Worm (Caenorhabditis elegans) whole organism, L3 larva: ENCODE measurements around the gene jhdm-1.
A peak's percentile ranks its signal among the peaks of the same experiment; 100 is the strongest.

Source experiments
- R02D3.7 ChIP-seq: fragments of 150-350 bp; optimal IDR thresholded peaks from 2 replicates; lab custom pipeline; 2014; ENCODE audit warnings: missing biosample characterization, missing genetic modification characterization
- ZK546.5 ChIP-seq: sonication (generic microtip); optimal IDR thresholded peaks from 2 replicates; lab custom pipeline; 2017; ENCODE audit warnings: missing biosample characterization, missing genetic modification characterization
- aly-2 ChIP-seq: fragments of 150-350 bp; optimal IDR thresholded peaks from 2 replicates; lab custom pipeline; 2014; ENCODE audit warnings: missing biosample characterization, missing genetic modification characterization
- ceh-16 ChIP-seq: sonication (generic microtip); optimal IDR thresholded peaks from 2 replicates; lab custom pipeline; 2017; ENCODE audit warnings: missing biosample characterization, missing genetic modification characterization
- ceh-28 ChIP-seq: fragments of 150-350 bp; optimal IDR thresholded peaks from 2 replicates; lab custom pipeline; 2014; ENCODE audit warnings: missing biosample characterization, missing genetic modification reagents, missing genetic modification characterization
- daf-12 ChIP-seq: fragments of 150-350 bp; optimal IDR thresholded peaks from 2 replicates; lab custom pipeline; 2014; ENCODE audit warnings: missing biosample characterization, missing genetic modification reagents, missing genetic modification characterization
- egl-27 ChIP-seq: sonication (generic microtip); optimal IDR thresholded peaks from 4 replicates; lab custom pipeline; 2017; ENCODE audit warnings: missing biosample characterization, missing genetic modification reagents, missing genetic modification characterization
- egl-5 ChIP-seq: fragments of 150-350 bp; optimal IDR thresholded peaks from 2 replicates; lab custom pipeline; 2017; ENCODE audit warnings: missing biosample characterization, missing genetic modification reagents, missing genetic modification characterization, inconsistent platforms
- elt-1 ChIP-seq: fragments of 150-350 bp; optimal IDR thresholded peaks from 2 replicates; lab custom pipeline; 2014; ENCODE audit warnings: missing biosample characterization, missing genetic modification characterization
- elt-2 ChIP-seq: sonication (generic microtip); optimal IDR thresholded peaks from 2 replicates; lab custom pipeline; 2016; ENCODE audit warnings: missing genetic modification reagents, mild to moderate bottlenecking, missing genetic modification characterization, missing compliant biosample characterization
- elt-3 ChIP-seq, 3 experiments: fragments of 150-350 bp in 1 of 3; sonication (generic microtip) in 2 of 3; optimal IDR thresholded peaks; 2 replicates in 2 of 3; 4 replicates in 1 of 3; lab custom pipeline; 2014 to 2017; ENCODE audit warnings: missing biosample characterization in 3 of 3, missing genetic modification characterization in 3 of 3
- eor-1 ChIP-seq, 2 experiments: fragments of 150-350 bp; optimal IDR thresholded peaks; 2 replicates each; lab custom pipeline; 2014 to 2018; ENCODE audit warnings: missing biosample characterization in 2 of 2, missing genetic modification characterization in 2 of 2
- fkh-10 ChIP-seq: sonication (generic microtip); optimal IDR thresholded peaks from 2 replicates; lab custom pipeline; 2017; ENCODE audit warnings: missing biosample characterization, missing genetic modification reagents, missing genetic modification characterization
- fkh-2 ChIP-seq: fragments of 150-350 bp; optimal IDR thresholded peaks from 2 replicates; lab custom pipeline; 2014; ENCODE audit warnings: missing biosample characterization, missing genetic modification reagents, missing genetic modification characterization
- fos-1 ChIP-seq: fragments of 150-350 bp; optimal IDR thresholded peaks from 2 replicates; lab custom pipeline; 2014; ENCODE audit warnings: missing biosample characterization, missing genetic modification characterization
- hmg-11 ChIP-seq: sonication (generic microtip); optimal IDR thresholded peaks from 2 replicates; lab custom pipeline; 2016; ENCODE audit warnings: missing genetic modification characterization, missing compliant biosample characterization
- jun-1 ChIP-seq: fragments of 150-350 bp; optimal IDR thresholded peaks from 2 replicates; lab custom pipeline; 2014; ENCODE audit warnings: missing biosample characterization, missing genetic modification reagents, missing genetic modification characterization
- lin-15B ChIP-seq: fragments of 150-350 bp; optimal IDR thresholded peaks from 2 replicates; lab custom pipeline; 2014; ENCODE audit warnings: missing biosample characterization, missing genetic modification characterization
- lin-39 ChIP-seq: fragments of 150-350 bp; optimal IDR thresholded peaks from 2 replicates; lab custom pipeline; 2018; ENCODE audit warnings: missing biosample characterization, missing genetic modification reagents, missing genetic modification characterization
- lsy-12 ChIP-seq: sonication (generic microtip); optimal IDR thresholded peaks from 2 replicates; lab custom pipeline; 2016; ENCODE audit warnings: mild to moderate bottlenecking, missing genetic modification characterization, missing compliant biosample characterization
- mdl-1 ChIP-seq: fragments of 150-350 bp; optimal IDR thresholded peaks from 2 replicates; lab custom pipeline; 2014; ENCODE audit warnings: missing biosample characterization, missing genetic modification characterization
- mml-1 ChIP-seq: fragments of 150-350 bp; sonication (generic microtip); optimal IDR thresholded peaks from 3 replicates; lab custom pipeline; 2014; ENCODE audit warnings: missing biosample characterization, missing genetic modification characterization
- nfya-1 ChIP-seq: sonication (generic microtip); optimal IDR thresholded peaks from 2 replicates; lab custom pipeline; 2017; ENCODE audit warnings: missing genetic modification characterization, mild to moderate bottlenecking, missing compliant biosample characterization, antibody characterized with exemption, moderate library complexity; ENCODE audit not compliant: insufficient read depth
- nhr-11 ChIP-seq: fragments of 150-350 bp; optimal IDR thresholded peaks from 2 replicates; lab custom pipeline; 2014; ENCODE audit warnings: missing biosample characterization, missing genetic modification characterization
- nhr-12 ChIP-seq: fragments of 150-350 bp; optimal IDR thresholded peaks from 2 replicates; lab custom pipeline; 2014; ENCODE audit warnings: missing biosample characterization, missing genetic modification characterization
- nhr-25 ChIP-seq: sonication (generic microtip); optimal IDR thresholded peaks from 2 replicates; lab custom pipeline; 2017; ENCODE audit warnings: missing biosample characterization, missing genetic modification characterization
- nhr-28 ChIP-seq: fragments of 150-350 bp; optimal IDR thresholded peaks from 2 replicates; lab custom pipeline; 2014; ENCODE audit warnings: missing biosample characterization, missing genetic modification characterization
- nhr-43 ChIP-seq: sonication (generic microtip); optimal IDR thresholded peaks from 2 replicates; lab custom pipeline; 2016; ENCODE audit warnings: mild to moderate bottlenecking, missing genetic modification characterization, missing compliant biosample characterization; ENCODE audit not compliant: poor library complexity, severe bottlenecking
- nhr-76 ChIP-seq: fragments of 150-350 bp; sonication (generic microtip); optimal IDR thresholded peaks from 5 replicates; lab custom pipeline; 2014; ENCODE audit warnings: missing biosample characterization, missing genetic modification characterization
- nhr-77 ChIP-seq: fragments of 150-350 bp; optimal IDR thresholded peaks from 2 replicates; lab custom pipeline; 2014; ENCODE audit warnings: missing biosample characterization, missing genetic modification characterization
- pha-4 ChIP-seq: fragments of 150-350 bp; optimal IDR thresholded peaks from 2 replicates; lab custom pipeline; 2014; ENCODE audit warnings: missing biosample characterization, missing genetic modification reagents, missing genetic modification characterization
- pqm-1 ChIP-seq: fragments of 150-350 bp; optimal IDR thresholded peaks from 2 replicates; lab custom pipeline; 2017; ENCODE audit warnings: missing biosample characterization, missing genetic modification characterization, inconsistent platforms
- sea-2 ChIP-seq: fragments of 150-350 bp; sonication (generic microtip); optimal IDR thresholded peaks from 4 replicates; lab custom pipeline; 2014; ENCODE audit warnings: missing biosample characterization, missing genetic modification reagents, missing genetic modification characterization
- skn-1 ChIP-seq: fragments of 150-350 bp; optimal IDR thresholded peaks from 2 replicates; lab custom pipeline; 2014; ENCODE audit warnings: missing biosample characterization, missing genetic modification characterization
- tbx-2 ChIP-seq: sonication (generic microtip); optimal IDR thresholded peaks from 2 replicates; lab custom pipeline; 2016; ENCODE audit warnings: mild to moderate bottlenecking, missing genetic modification characterization, missing compliant biosample characterization
- unc-62 ChIP-seq: fragments of 150-350 bp; sonication (generic microtip); optimal IDR thresholded peaks from 4 replicates; lab custom pipeline; 2014; ENCODE audit warnings: missing biosample characterization, missing genetic modification reagents, missing genetic modification characterization
- zag-1 ChIP-seq: fragments of 150-350 bp; optimal IDR thresholded peaks from 2 replicates; lab custom pipeline; 2014; ENCODE audit warnings: missing biosample characterization, missing genetic modification characterization
- ztf-11 ChIP-seq: fragments of 150-350 bp; optimal IDR thresholded peaks from 2 replicates; lab custom pipeline; 2014; ENCODE audit warnings: missing biosample characterization, missing genetic modification characterization
- ztf-4 ChIP-seq: fragments of 150-350 bp; optimal IDR thresholded peaks from 2 replicates; lab custom pipeline; 2014; ENCODE audit warnings: missing biosample characterization, missing genetic modification characterization

jhdm-1 gene

DNA sequence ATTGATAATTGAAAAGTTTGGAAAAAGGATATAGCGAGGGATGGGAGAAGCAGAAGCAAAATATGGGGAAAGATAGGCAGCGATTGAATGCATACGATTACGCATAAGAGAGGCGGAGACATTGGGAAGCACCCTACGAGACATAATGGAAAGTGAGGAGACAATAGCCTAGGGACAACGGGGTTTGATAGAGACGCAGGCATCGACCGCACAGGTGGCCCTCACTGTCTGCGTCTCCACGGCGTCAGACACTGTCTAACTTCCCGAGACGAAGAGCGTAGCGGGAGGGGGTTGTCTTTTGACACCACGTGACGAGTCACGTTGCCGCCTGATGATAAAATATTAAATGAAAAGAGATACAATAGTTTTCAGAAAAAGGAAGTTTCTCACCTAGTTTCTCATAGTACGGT is 33.3 kb upstream of the jhdm-1 start (continued):
- TF ChIP-seq aly-2 (no peak), nhr-28 (no peak), lsy-12 (tag; lab: Kevin White, UChicago) (peak; percentile 88), egl-5 (no peak), sea-2 (GFP tag; lab: Kevin White, UChicago) (no peak), daf-12 (no peak), fos-1 (tag; lab: Kevin White, UChicago) (no peak), pha-4 (peak; percentile 60)
- TF ChIP-seq, all 47 proteins: peak for 27

ce11 chrIII:6421473-6421872 is 32.8 kb upstream of the jhdm-1 start:
- TF ChIP-seq ztf-4 (tag; lab: Kevin White, UChicago) (no peak), sea-2 (GFP tag; lab: Kevin White, UChicago) (no peak)

- TF ChIP-seq mml-1 = no peak
- peak; percentile 19 for TF ChIP-seq pha-4
- peak in 1 of 3 experiments; percentile 3 for TF ChIP-seq elt-3 (tag; optimal IDR thresholded peaks at IDR 0.05; lab: Kevin White, UChicago)
- TF ChIP-seq pqm-1 = peak; percentile 89
- TF ChIP-seq lin-39 (tag; lab: Kevin White, UChicago) = no peak
- peak; percentile 72 for TF ChIP-seq nhr-43 (tag; lab: Kevin White, UChicago)
- peak; percentile 91 for TF ChIP-seq elt-2 (tag; lab: Kevin White, UChicago)
- TF ChIP-seq mdl-1 (tag; lab: Kevin White, UChicago) = peak; percentile 47
These were observed 32.2 kb upstream of the jhdm-1 start for ce11 chrIII:6421973-6422511.

ce11 chrIII:6422721-6423120 is 31.6 kb upstream of the jhdm-1 start:
- TF ChIP-seq pqm-1 (peak; percentile 85), jun-1 (tag; lab: Kevin White, UChicago) (peak; percentile 10), elt-2 (tag; lab: Kevin White, UChicago) (peak; percentile 34), lsy-12 (tag; lab: Kevin White, UChicago) (peak; percentile 2), nhr-25 (tag; lab: Kevin White, UChicago) (no peak), elt-1 (peak; percentile 14), tbx-2 (tag; lab: Kevin White, UChicago) (no peak), nhr-12 (tag; lab: Kevin White, UChicago) (no peak), ceh-28 (tag; lab: Kevin White, UChicago) (no peak)

ce11 chrIII:6427205-6427604 is 27.1 kb upstream of the jhdm-1 start, which contains the start of gene C05D11.8:
Gene C05D11.8 (minus strand): TSS chrIII:6427305.
- TF ChIP-seq egl-27 = no peak
- no peak for TF ChIP-seq nhr-28

ce11 chrIII:6430834-6431233 is 23.4 kb upstream of the jhdm-1 start, which contains the start of gene popl-1:
Gene popl-1 (minus strand): TSS chrIII:6430934.
- no peak for TF ChIP-seq ceh-16 (tag; lab: Kevin White, UChicago)
- TF ChIP-seq lin-15B (tag; lab: Kevin White, UChicago) = no peak
- TF ChIP-seq zag-1 (tag; lab: Kevin White, UChicago) = no peak
- no peak for TF ChIP-seq nhr-43 (tag; lab: Kevin White, UChicago)
- TF ChIP-seq tbx-2 (tag; lab: Kevin White, UChicago) = no peak
- no peak for TF ChIP-seq pha-4
- no peak for TF ChIP-seq nhr-11 (tag; lab: Kevin White, UChicago)

DNA sequence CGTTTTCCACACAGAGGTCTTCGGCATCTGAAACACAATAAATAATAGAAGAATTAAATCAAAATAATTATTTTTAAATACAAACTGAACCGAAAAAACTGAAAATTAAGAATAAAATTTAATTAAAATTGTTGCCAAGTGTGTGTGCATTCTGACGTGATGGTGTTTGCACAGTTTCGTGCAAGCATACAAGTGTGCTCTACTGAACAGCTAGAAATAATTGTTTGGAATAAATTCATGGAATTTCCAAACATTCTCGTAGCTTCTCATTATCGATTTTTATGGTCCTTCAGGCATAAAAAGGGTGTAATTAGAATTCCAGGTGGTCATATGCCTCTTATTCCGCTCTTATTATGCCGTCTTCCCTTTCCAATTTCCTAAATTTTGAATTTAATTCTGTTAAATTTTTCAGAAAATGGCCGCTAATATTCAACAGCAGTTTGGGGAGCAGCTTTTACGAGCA is 22.5 kb upstream of the jhdm-1 start, which contains the start of the genes mrps-17 and txdc-9:
TSS of gene mrps-17 (minus strand) at position 33 of the 463 bp plus-strand sequence.
TSS of gene txdc-9 (plus strand) at position 413 of the 463 bp plus-strand sequence.
- TF ChIP-seq zag-1 (tag; lab: Kevin White, UChicago) (no peak), R02D3.7 (tag; lab: Kevin White, UChicago) (peak; percentile 32), lsy-12 (tag; lab: Kevin White, UChicago) (peak; percentile 14), ztf-4 (tag; lab: Kevin White, UChicago) (no peak), aly-2 (no peak), fkh-10 (GFP tag; lab: Kevin White, UChicago) (peak; percentile 37), fkh-2 (tag; lab: Kevin White, UChicago) (no peak), pqm-1 (peak; percentile 44), hmg-11 (tag; lab: Kevin White, UChicago) (peak; percentile 69), elt-2 (tag; lab: Kevin White, UChicago) (peak; percentile 33), ztf-11 (tag; lab: Kevin White, UChicago) (no peak), lin-39 (tag; lab: Kevin White, UChicago) (peak; percentile 72), unc-62 (GFP tag; lab: Kevin White, UChicago) (no peak), eor-1 (tag; optimal IDR thresholded peaks at IDR 0.05; lab: Kevin White, UChicago) (no peak), skn-1 (tag; lab: Kevin White, UChicago) (peak; percentile 67), elt-1 (no peak), nfya-1 (tag; lab: Kevin White, UChicago) (no peak), nhr-76 (tag; lab: Kevin White, UChicago) (no peak), nhr-77 (tag; lab: Kevin White, UChicago) (no peak), daf-12 (no peak), ZK546.5 (tag; lab: Kevin White, UChicago) (no peak), fos-1 (tag; lab: Kevin White, UChicago) (no peak), elt-3 (tag; optimal IDR thresholded peaks at IDR 0.05; lab: Kevin White, UChicago) (no peak), nhr-25 (tag; lab: Kevin White, UChicago) (peak; percentile 50)
